Fruit fly (Drosophila melanogaster): ENCODE measurements around the gene CG33648.

The CG33648 gene

dm6 chr2L:14556811-14557210 lies 32.7 kb downstream of the CG33648 start (continued):
- TF ChIP-seq jing (GFP tag; optimal IDR thresholded peaks at IDR 0.05) (peak; percentile 29), Aef1 (GFP tag; IDR thresholded peaks at IDR 0.05) (no peak), cg (GFP tag; optimal IDR thresholded peaks at IDR 0.05) (no peak), CG9817 (tag; optimal IDR thresholded peaks at IDR 0.05) (peak; percentile 15), Ptx1 (GFP tag; IDR thresholded peaks at IDR 0.05) (peak; percentile 42; the same call in 1 of the 2 replicates), Bdp1 (GFP tag; optimal IDR thresholded peaks at IDR 0.05) (peak; percentile 86), CG6765 (GFP tag; optimal IDR thresholded peaks at IDR 0.05) (peak; percentile 12)

dm6 chr2L:14557743-14558142 lies 33.6 kb downstream of the CG33648 start:
- TF ChIP-seq CG10979 (tag; optimal IDR thresholded peaks at IDR 0.05): peak; percentile 11
- TF ChIP-seq CG2199 (GFP tag; IDR thresholded peaks at IDR 0.05): no peak
- TF ChIP-seq row (GFP tag; IDR thresholded peaks at IDR 0.05): 0 out of 3 replicates have a peak, but pooled peaks have one; percentile 37
- no peak for TF ChIP-seq gro (GFP tag; optimal IDR thresholded peaks at IDR 0.05)
- no peak for TF ChIP-seq CoRest (tag; optimal IDR thresholded peaks at IDR 0.05)
- TF ChIP-seq twi (tag; optimal IDR thresholded peaks at IDR 0.05): no peak
- TF ChIP-seq sens (GFP tag): peak; percentile 36
- peak; percentile 11 for TF ChIP-seq CG12391 (tag; optimal IDR thresholded peaks at IDR 0.05)
- TF ChIP-seq CrebB (tag; optimal IDR thresholded peaks at IDR 0.05): no peak
- no peak for TF ChIP-seq bowl (GFP tag; IDR thresholded peaks at IDR 0.05)
- TF ChIP-seq CG16779 (GFP tag; IDR thresholded peaks at IDR 0.05): no peak
- peak; percentile 19 for TF ChIP-seq Xbp1 (GFP tag; optimal IDR thresholded peaks at IDR 0.05)
- TF ChIP-seq CTCF (GFP tag; optimal IDR thresholded peaks at IDR 0.05): no peak
- peak; percentile 1 for TF ChIP-seq CG4424 (GFP tag; optimal IDR thresholded peaks at IDR 0.05)
- TF ChIP-seq Hr3 (GFP tag; optimal IDR thresholded peaks at IDR 0.05): no peak
- TF ChIP-seq Myb (GFP tag; optimal IDR thresholded peaks at IDR 0.05): no peak
- TF ChIP-seq CG1603 (tag; optimal IDR thresholded peaks at IDR 0.05): peak; percentile 4
- no peak for TF ChIP-seq CG12942 (GFP tag; optimal IDR thresholded peaks at IDR 0.05)
- TF ChIP-seq tll (GFP tag; optimal IDR thresholded peaks at IDR 0.05): peak in 1 of 2 experiments; percentile 17
- TF ChIP-seq zfh1 (GFP tag; IDR thresholded peaks at IDR 0.05): peak; percentile 46; the same call in 1 of the 3 replicates
- no peak for TF ChIP-seq salm (tag; optimal IDR thresholded peaks at IDR 0.05)
- TF ChIP-seq corto (GFP tag; optimal IDR thresholded peaks at IDR 0.05): peak; percentile 62
- TF ChIP-seq CG4404 (GFP tag; IDR thresholded peaks at IDR 0.05): 0 out of 2 replicates have a peak, but pooled peaks have one; percentile 17
- peak; percentile 42 for TF ChIP-seq dmrt11E (tag; optimal IDR thresholded peaks at IDR 0.05)
- no peak for TF ChIP-seq Antp (GFP tag; optimal IDR thresholded peaks at IDR 0.05)
- peak; percentile 46 for TF ChIP-seq Med (GFP tag)
- no peak for TF ChIP-seq Deaf1 (tag; optimal IDR thresholded peaks at IDR 0.05)
- no peak for TF ChIP-seq prd (optimal IDR thresholded peaks at IDR 0.05)
- peak; percentile 77 for TF ChIP-seq prd (GFP tag; IDR thresholded peaks at IDR 0.05)
- TF ChIP-seq cad (GFP tag; optimal IDR thresholded peaks at IDR 0.05): peak; percentile 12
- no peak for TF ChIP-seq CG17612 (GFP tag; IDR thresholded peaks at IDR 0.05)
- TF ChIP-seq tna (GFP tag; IDR thresholded peaks at IDR 0.05; ENCODE audit: partially characterized antibody): no peak
- peak; percentile 6 for TF ChIP-seq CG10209 (GFP tag; optimal IDR thresholded peaks at IDR 0.05)
- no peak for TF ChIP-seq Lpt (GFP tag; optimal IDR thresholded peaks at IDR 0.05)
- TF ChIP-seq nom (GFP tag; optimal IDR thresholded peaks at IDR 0.05): peak; percentile 53
- TF ChIP-seq CG2712 (tag; optimal IDR thresholded peaks at IDR 0.05): peak; percentile 5
- TF ChIP-seq Atf6 (GFP tag; IDR thresholded peaks at IDR 0.05): peak; percentile 20; the same call in 1 of the 2 replicates
- TF ChIP-seq Tbp (GFP tag; optimal IDR thresholded peaks at IDR 0.05): no peak
- no peak for TF ChIP-seq CG6791 (GFP tag; IDR thresholded peaks at IDR 0.05; ENCODE audit: partially characterized antibody)
- peak; percentile 84 for TF ChIP-seq zen (tag; optimal IDR thresholded peaks at IDR 0.05)
- peak; percentile 39; the same call in 1 of the 2 replicates for TF ChIP-seq Xrp1 (GFP tag; IDR thresholded peaks at IDR 0.05)
- no peak for TF ChIP-seq ems (GFP tag; optimal IDR thresholded peaks at IDR 0.05)
- peak; percentile 72 for TF ChIP-seq lbe (GFP tag; optimal IDR thresholded peaks at IDR 0.05)
- peak; percentile 64 for TF ChIP-seq Sry-β (GFP tag; optimal IDR thresholded peaks at IDR 0.05)

All from whole organism, embryonic.